Worm (Caenorhabditis elegans): ENCODE data around the gene wrt-6.

wrt-6 gene

ce11 chrX:3444514-3444913 lies 35.5 kb upstream of the wrt-6 start, which contains the start of gene ZK813.7:
TSS of gene ZK813.7 (plus strand) at chrX:3444814.
- TF ChIP-seq peb-1 (tag; optimal IDR thresholded peaks at IDR 0.05) (no peak), snpc-4 (tag; optimal IDR thresholded peaks at IDR 0.05) (no peak), alr-1 (tag; optimal IDR thresholded peaks at IDR 0.05) (no peak), elt-1 (tag; optimal IDR thresholded peaks at IDR 0.05) (no peak), nhr-11 (tag; optimal IDR thresholded peaks at IDR 0.05) (no peak), Y55F3AM.14 (GFP tag; optimal IDR thresholded peaks at IDR 0.05) (no peak), lin-13 (GFP tag; optimal IDR thresholded peaks at IDR 0.05) (no peak), nhr-129 (tag; optimal IDR thresholded peaks at IDR 0.05) (no peak), sma-9 (GFP tag; optimal IDR thresholded peaks at IDR 0.05) (no peak), sma-9 (tag; optimal IDR thresholded peaks at IDR 0.05) (no peak), ztf-1 (GFP tag; conservative IDR thresholded peaks at IDR 0.05) (no peak), sem-4 (tag; optimal IDR thresholded peaks at IDR 0.05) (no peak), ZK546.5 (tag; optimal IDR thresholded peaks at IDR 0.05) (no peak), crh-2 (tag; optimal IDR thresholded peaks at IDR 0.05) (no peak), nhr-77 (tag; optimal IDR thresholded peaks at IDR 0.05) (no peak), ceh-16 (tag; optimal IDR thresholded peaks at IDR 0.05) (no peak), sma-3 (GFP tag; optimal IDR thresholded peaks at IDR 0.05) (no peak), dmd-4 (tag; optimal IDR thresholded peaks at IDR 0.05) (no peak), ztf-11 (tag; optimal IDR thresholded peaks at IDR 0.05) (no peak), elt-3 (tag; optimal IDR thresholded peaks at IDR 0.05) (no peak)

- no peak for TF ChIP-seq nhr-25 (tag; optimal IDR thresholded peaks at IDR 0.05)
- TF ChIP-seq nhr-6 (tag; optimal IDR thresholded peaks at IDR 0.05), result no peak
- no peak for TF ChIP-seq blmp-1 (tag; optimal IDR thresholded peaks at IDR 0.05; ENCODE audit: insufficient read depth)
- no peak for TF ChIP-seq gmeb-1 (tag; optimal IDR thresholded peaks at IDR 0.05)
- no peak for TF ChIP-seq nhr-10 (tag; optimal IDR thresholded peaks at IDR 0.05)
- no peak for TF ChIP-seq ceh-82 (tag; optimal IDR thresholded peaks at IDR 0.05)
- no peak for TF ChIP-seq skn-1 (tag; optimal IDR thresholded peaks at IDR 0.05)
These were observed 34.0 kb upstream of the wrt-6 start, which contains the start of gene ZK813.1 for ce11 chrX:3446011-3446410. TSS of gene ZK813.1 (plus strand) at chrX:3446311.

- TF ChIP-seq skn-1 (tag; optimal IDR thresholded peaks at IDR 0.05), result no peak
- no peak for TF ChIP-seq ztf-1 (GFP tag; conservative IDR thresholded peaks at IDR 0.05)
- no peak for TF ChIP-seq R02D3.7 (tag; optimal IDR thresholded peaks at IDR 0.05)
- TF ChIP-seq lin-11 (tag; optimal IDR thresholded peaks at IDR 0.05), result no peak
- no peak for TF ChIP-seq mab-5 (tag; optimal IDR thresholded peaks at IDR 0.05)
- TF ChIP-seq ztf-11 (tag; optimal IDR thresholded peaks at IDR 0.05), result no peak
- no peak for TF ChIP-seq blmp-1 (tag; optimal IDR thresholded peaks at IDR 0.05; ENCODE audit: insufficient read depth)
- TF ChIP-seq egl-27 (tag; optimal IDR thresholded peaks at IDR 0.05), result no peak
These were observed 28.9 kb upstream of the wrt-6 start, which contains the start of gene ZK813.5 for ce11 chrX:3451122-3451521. TSS of gene ZK813.5 (minus strand) at chrX:3451222.

ce11 chrX:3453870-3454269 lies 26.2 kb upstream of the wrt-6 start:
- TF ChIP-seq nhr-10 (tag; optimal IDR thresholded peaks at IDR 0.05) (no peak), nhr-23 (tag; optimal IDR thresholded peaks at IDR 0.05) (no peak), unc-62 (GFP tag; optimal IDR thresholded peaks at IDR 0.05) (no peak)

DNA sequence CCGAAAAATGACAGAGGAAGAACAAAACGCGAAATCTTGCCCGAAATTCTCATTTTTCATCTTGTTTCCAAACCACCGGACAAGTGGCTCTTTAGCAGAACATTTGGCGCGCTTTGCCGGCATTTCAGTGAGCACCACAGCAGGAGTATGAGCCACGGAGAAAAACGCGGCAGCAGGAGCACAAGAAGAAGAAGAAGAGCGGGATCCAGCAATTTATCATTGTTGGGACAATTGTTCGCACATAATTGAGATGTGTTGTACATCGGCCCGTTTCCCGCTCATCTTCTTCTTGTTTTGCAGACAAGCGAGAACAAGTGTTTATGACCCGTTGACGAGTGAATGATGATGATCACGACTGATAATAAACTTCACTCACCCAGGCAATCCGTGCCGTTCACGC lies 24.5 kb upstream of the wrt-6 start:
- TF ChIP-seq lin-11 (tag; optimal IDR thresholded peaks at IDR 0.05) (no peak), mab-5 (tag; optimal IDR thresholded peaks at IDR 0.05) (peak; percentile 82), dmd-4 (tag; optimal IDR thresholded peaks at IDR 0.05) (no peak), C34F6.9 (tag; optimal IDR thresholded peaks at IDR 0.05) (peak; percentile 22), lsy-2 (tag; optimal IDR thresholded peaks at IDR 0.05) (peak in 1 of 2 experiments; percentile 19), unc-55 (GFP tag; optimal IDR thresholded peaks at IDR 0.05) (peak; percentile 2), ZK546.5 (tag; optimal IDR thresholded peaks at IDR 0.05) (no peak), mdl-1 (tag; optimal IDR thresholded peaks at IDR 0.05) (no peak), lin-39 (tag; optimal IDR thresholded peaks at IDR 0.05) (peak; percentile 65), unc-39 (tag; optimal IDR thresholded peaks at IDR 0.05) (no peak), lin-13 (GFP tag; optimal IDR thresholded peaks at IDR 0.05) (no peak), nhr-6 (tag; optimal IDR thresholded peaks at IDR 0.05) (no peak), elt-3 (tag; optimal IDR thresholded peaks at IDR 0.05) (no peak), nhr-23 (tag; optimal IDR thresholded peaks at IDR 0.05) (no peak), gmeb-1 (tag; optimal IDR thresholded peaks at IDR 0.05) (no peak), sma-9 (GFP tag; optimal IDR thresholded peaks at IDR 0.05) (peak; percentile 61), sma-9 (tag; optimal IDR thresholded peaks at IDR 0.05) (no peak), ceh-82 (tag; optimal IDR thresholded peaks at IDR 0.05) (no peak), nhr-11 (tag; optimal IDR thresholded peaks at IDR 0.05) (no peak), nhr-77 (tag; optimal IDR thresholded peaks at IDR 0.05) (no peak), nhr-12 (tag; optimal IDR thresholded peaks at IDR 0.05) (no peak), sma-3 (GFP tag; optimal IDR thresholded peaks at IDR 0.05) (no peak), ama-1 (optimal IDR thresholded peaks at IDR 0.05) (no peak), unc-62 (GFP tag; optimal IDR thresholded peaks at IDR 0.05) (no peak), nhr-10 (tag; optimal IDR thresholded peaks at IDR 0.05) (no peak), F13H6.1 (tag; optimal IDR thresholded peaks at IDR 0.05) (peak; percentile 76)

Data from whole organism, L2 larva.